Worm (Caenorhabditis elegans): ENCODE data around the gene str-129.

DNA sequence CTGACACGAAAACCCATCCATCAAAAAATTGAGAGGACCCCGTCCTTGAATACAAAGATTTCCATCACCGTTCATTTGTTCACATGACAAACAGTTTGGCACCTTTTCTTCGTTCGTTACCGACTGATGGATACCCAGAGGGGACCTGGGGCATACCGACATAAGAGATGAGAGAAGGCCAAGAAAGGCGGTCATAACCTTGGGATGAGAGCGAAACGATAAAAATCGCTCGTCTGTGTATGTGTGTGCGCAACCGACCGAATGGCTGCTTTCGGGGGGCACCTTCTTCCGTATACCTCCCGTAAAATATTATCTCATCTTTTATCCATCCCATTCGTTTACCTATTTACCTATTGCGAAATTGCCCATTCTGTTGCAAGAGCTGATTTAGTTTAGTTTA is 47.3 kb downstream of the str-129 start:
- TF ChIP-seq mep-1 (tag; optimal IDR thresholded peaks at IDR 0.05) (no peak), snpc-4 (tag; optimal IDR thresholded peaks at IDR 0.05) (no peak), lsy-2 (tag; optimal IDR thresholded peaks at IDR 0.05) (no peak), nhr-237 (tag; optimal IDR thresholded peaks at IDR 0.05) (no peak), M03D4.4 (tag; optimal IDR thresholded peaks at IDR 0.05) (no peak), elt-1 (tag; optimal IDR thresholded peaks at IDR 0.05; ENCODE audit: borderline replicate concordance, insufficient read depth) (peak; percentile 54), flh-1 (GFP tag; optimal IDR thresholded peaks at IDR 0.05) (no peak), mab-5 (tag; optimal IDR thresholded peaks at IDR 0.05) (no peak), unc-62 (GFP tag; optimal IDR thresholded peaks at IDR 0.05) (peak; percentile 49), nhr-76 (tag; optimal IDR thresholded peaks at IDR 0.05) (no peak)

Measured in whole organism, mixed stage, embryonic.